Worm (Caenorhabditis elegans) whole organism, mixed stage, embryonic: Measurements from ENCODE around the gene bgnt-1.5.

Source experiments
- blmp-1 ChIP-seq: fragments of 150-350 bp; optimal IDR thresholded peaks from 2 replicates; lab custom pipeline; 2014; ENCODE audit warnings: missing biosample characterization, missing genetic modification characterization
- ceh-43 ChIP-seq: fragments of 200-800 bp; sonication (Bioruptor generic); optimal IDR thresholded peaks from 2 replicates; lab custom pipeline; 2018; ENCODE audit warnings: mild to moderate bottlenecking, missing genetic modification characterization, moderate library complexity, missing compliant biosample characterization
- ces-1 ChIP-seq: fragments of 150-350 bp; optimal IDR thresholded peaks from 2 replicates; lab custom pipeline; 2014; ENCODE audit warnings: missing biosample characterization, missing genetic modification reagents, missing genetic modification characterization
- drap-1 ChIP-seq: fragments of 200-800 bp; sonication (Bioruptor generic); optimal IDR thresholded peaks from 3 replicates; lab custom pipeline; 2018; ENCODE audit warnings: mild to moderate bottlenecking, missing genetic modification characterization, missing compliant biosample characterization
- elt-1 ChIP-seq: sonication (generic microtip); optimal IDR thresholded peaks from 2 replicates; lab custom pipeline; 2017; ENCODE audit warnings: missing genetic modification characterization, mild to moderate bottlenecking, missing compliant biosample characterization, antibody characterized with exemption, moderate library complexity, borderline replicate concordance; ENCODE audit not compliant: insufficient read depth
- elt-3 ChIP-seq: fragments of 150-350 bp; optimal IDR thresholded peaks from 2 replicates; lab custom pipeline; 2014; ENCODE audit warnings: missing biosample characterization, missing genetic modification characterization
- flh-1 ChIP-seq: fragments of 200-800 bp; sonication (Bioruptor generic); optimal IDR thresholded peaks from 2 replicates; lab custom pipeline; 2018; ENCODE audit warnings: mild to moderate bottlenecking, missing genetic modification characterization, moderate library complexity, missing compliant biosample characterization
- ham-2 ChIP-seq: fragments of 200-800 bp; sonication (Bioruptor generic); optimal IDR thresholded peaks from 2 replicates; lab custom pipeline; 2018; ENCODE audit warnings: mild to moderate bottlenecking, missing genetic modification characterization, missing compliant biosample characterization
- hlh-1 ChIP-seq: fragments of 150-350 bp; optimal IDR thresholded peaks from 2 replicates; lab custom pipeline; 2014; ENCODE audit warnings: missing biosample characterization, missing genetic modification reagents, missing genetic modification characterization
- lin-13 ChIP-seq: fragments of 150-350 bp; optimal IDR thresholded peaks from 2 replicates; lab custom pipeline; 2014; ENCODE audit warnings: missing biosample characterization, missing genetic modification characterization
- lin-32 ChIP-seq: fragments of 200-800 bp; sonication (Bioruptor generic); optimal IDR thresholded peaks from 2 replicates; lab custom pipeline; 2018; ENCODE audit warnings: mild to moderate bottlenecking, missing genetic modification characterization, missing compliant biosample characterization
- mep-1 ChIP-seq: fragments of 150-350 bp; optimal IDR thresholded peaks from 2 replicates; lab custom pipeline; 2017; ENCODE audit warnings: missing biosample characterization, missing genetic modification reagents, missing genetic modification characterization, inconsistent platforms
- mls-2 ChIP-seq: sonication (generic microtip); optimal IDR thresholded peaks from 2 replicates; lab custom pipeline; 2016; ENCODE audit warnings: mild to moderate bottlenecking, missing genetic modification characterization, moderate library complexity, missing compliant biosample characterization
- nhr-12 ChIP-seq: fragments of 150-350 bp; optimal IDR thresholded peaks from 2 replicates; lab custom pipeline; 2014; ENCODE audit warnings: missing biosample characterization, missing genetic modification characterization
- nhr-2 ChIP-seq: fragments of 150-350 bp; optimal IDR thresholded peaks from 2 replicates; lab custom pipeline; 2014; ENCODE audit warnings: missing biosample characterization, missing genetic modification characterization
- nhr-237 ChIP-seq: fragments of 150-350 bp; optimal IDR thresholded peaks from 2 replicates; lab custom pipeline; 2014; ENCODE audit warnings: missing biosample characterization, missing genetic modification characterization
- nhr-28 ChIP-seq: fragments of 150-350 bp; optimal IDR thresholded peaks from 2 replicates; lab custom pipeline; 2014; ENCODE audit warnings: missing biosample characterization, missing genetic modification characterization
- nhr-76 ChIP-seq: sonication (generic microtip); optimal IDR thresholded peaks from 2 replicates; lab custom pipeline; 2017; ENCODE audit warnings: missing biosample characterization, missing genetic modification characterization
- pha-4 ChIP-seq: fragments of 150-350 bp; optimal IDR thresholded peaks from 2 replicates; lab custom pipeline; 2018; ENCODE audit warnings: missing biosample characterization, missing genetic modification reagents, missing genetic modification characterization
- sem-2 ChIP-seq: fragments of 200-800 bp; sonication (Bioruptor generic); optimal IDR thresholded peaks from 2 replicates; lab custom pipeline; 2018; ENCODE audit warnings: mild to moderate bottlenecking, missing genetic modification characterization, missing compliant biosample characterization
- snpc-4 ChIP-seq: fragments of 150-350 bp; optimal IDR thresholded peaks from 2 replicates; lab custom pipeline; 2014; ENCODE audit warnings: missing biosample characterization, missing genetic modification characterization
- sptf-1 ChIP-seq: sonication (generic microtip); optimal IDR thresholded peaks from 2 replicates; lab custom pipeline; 2017; ENCODE audit warnings: mild to moderate bottlenecking, missing genetic modification characterization, moderate library complexity, missing compliant biosample characterization
- tbx-8 ChIP-seq: fragments of 200-800 bp; sonication (Bioruptor generic); optimal IDR thresholded peaks from 2 replicates; lab custom pipeline; 2018; ENCODE audit warnings: mild to moderate bottlenecking, missing genetic modification characterization, moderate library complexity, missing compliant biosample characterization
- unc-120 ChIP-seq: sonication (generic microtip); optimal IDR thresholded peaks from 2 replicates; lab custom pipeline; 2017; ENCODE audit warnings: missing genetic modification characterization, missing compliant biosample characterization; ENCODE audit not compliant: poor library complexity, severe bottlenecking
- unc-39 ChIP-seq: fragments of 150-350 bp; optimal IDR thresholded peaks from 2 replicates; lab custom pipeline; 2014; ENCODE audit warnings: missing biosample characterization, missing genetic modification characterization
- unc-62 ChIP-seq: fragments of 150-350 bp; optimal IDR thresholded peaks from 2 replicates; lab custom pipeline; 2014; ENCODE audit warnings: missing biosample characterization, missing genetic modification reagents, missing genetic modification characterization
- zip-8 ChIP-seq: fragments of 150-350 bp; optimal IDR thresholded peaks from 2 replicates; lab custom pipeline; 2014; ENCODE audit warnings: missing biosample characterization, missing genetic modification characterization
- ztf-11 ChIP-seq: fragments of 150-350 bp; optimal IDR thresholded peaks from 2 replicates; lab custom pipeline; 2014; ENCODE audit warnings: missing biosample characterization, missing genetic modification characterization

bgnt-1.5 gene

ce11 chrX:13200312-13200711, 31.8 kb downstream of the bgnt-1.5 start:
- no peak for TF ChIP-seq elt-3 (tag; lab: Kevin White, UChicago)
- no peak for TF ChIP-seq zip-8 (tag; lab: Kevin White, UChicago)
- TF ChIP-seq ham-2 (GFP tag; lab: Kevin White, UChicago): no peak
- no peak for TF ChIP-seq hlh-1 (tag; lab: Kevin White, UChicago)
- TF ChIP-seq nhr-76: no peak
- no peak for TF ChIP-seq ztf-11 (tag; lab: Kevin White, UChicago)
- TF ChIP-seq tbx-8 (GFP tag; lab: Kevin White, UChicago): no peak
- TF ChIP-seq sptf-1 (tag; lab: Kevin White, UChicago): no peak
- no peak for TF ChIP-seq lin-13 (tag; lab: Kevin White, UChicago)
- TF ChIP-seq nhr-12 (tag; lab: Kevin White, UChicago): no peak
- TF ChIP-seq mep-1 (tag; lab: Kevin White, UChicago): no peak

- TF ChIP-seq elt-1 (tag; lab: Kevin White, UChicago) (no peak), nhr-2 (no peak), blmp-1 (no peak), ces-1 (GFP tag; lab: Kevin White, UChicago) (peak; percentile 79), ztf-11 (tag; lab: Kevin White, UChicago) (no peak), lin-32 (GFP tag; lab: Kevin White, UChicago) (no peak)
These were observed 34.0 kb downstream of the bgnt-1.5 start for ce11 chrX:13198134-13198533.

ce11 chrX:13190912-13191311, 41.2 kb downstream of the bgnt-1.5 start, which contains the start of gene gpa-6:
TSS of gene gpa-6 (plus strand) at chrX:13191212.
- TF ChIP-seq sem-2 (GFP tag; lab: Kevin White, UChicago): no peak
- TF ChIP-seq nhr-2: no peak
- no peak for TF ChIP-seq unc-120 (tag; lab: Kevin White, UChicago)
- no peak for TF ChIP-seq lin-13 (tag; lab: Kevin White, UChicago)
- no peak for TF ChIP-seq mls-2 (tag; lab: Kevin White, UChicago)
- TF ChIP-seq blmp-1: no peak
- no peak for TF ChIP-seq sptf-1 (tag; lab: Kevin White, UChicago)
- TF ChIP-seq ceh-43: no peak
- no peak for TF ChIP-seq zip-8 (tag; lab: Kevin White, UChicago)
- TF ChIP-seq nhr-237: no peak
- no peak for TF ChIP-seq elt-1 (tag; lab: Kevin White, UChicago)
- TF ChIP-seq flh-1 (GFP tag; lab: Kevin White, UChicago): no peak
- TF ChIP-seq drap-1 (GFP tag; lab: Kevin White, UChicago): no peak
- no peak for TF ChIP-seq unc-39 (tag; lab: Kevin White, UChicago)
- no peak for TF ChIP-seq mep-1 (tag; lab: Kevin White, UChicago)
- no peak for TF ChIP-seq lin-32 (GFP tag; lab: Kevin White, UChicago)
- TF ChIP-seq, all 35 proteins: peak for 0

ce11 chrX:13189861-13190260, 42.3 kb downstream of the bgnt-1.5 start, which contains the start of gene cwp-5:
TSS of gene cwp-5 (minus strand) at chrX:13189961.
- TF ChIP-seq tbx-8 (GFP tag; lab: Kevin White, UChicago) (no peak), elt-3 (tag; lab: Kevin White, UChicago) (no peak), sptf-1 (tag; lab: Kevin White, UChicago) (no peak), snpc-4 (tag; lab: Kevin White, UChicago) (no peak), nhr-2 (no peak), flh-1 (GFP tag; lab: Kevin White, UChicago) (no peak), unc-62 (GFP tag; lab: Kevin White, UChicago) (no peak), unc-39 (tag; lab: Kevin White, UChicago) (no peak), nhr-12 (tag; lab: Kevin White, UChicago) (no peak), ceh-43 (no peak), ztf-11 (tag; lab: Kevin White, UChicago) (no peak), sem-2 (GFP tag; lab: Kevin White, UChicago) (no peak)

ce11 chrX:13182012-13182411, 50.1 kb downstream of the bgnt-1.5 start:
- TF ChIP-seq snpc-4 (tag; lab: Kevin White, UChicago): no peak
- no peak for TF ChIP-seq lin-32 (GFP tag; lab: Kevin White, UChicago)
- TF ChIP-seq unc-120 (tag; lab: Kevin White, UChicago): no peak
- TF ChIP-seq sem-2 (GFP tag; lab: Kevin White, UChicago): no peak
- no peak for TF ChIP-seq nhr-237
- TF ChIP-seq flh-1 (GFP tag; lab: Kevin White, UChicago): no peak
- TF ChIP-seq nhr-28 (tag; lab: Kevin White, UChicago): no peak
- no peak for TF ChIP-seq ztf-11 (tag; lab: Kevin White, UChicago)
- no peak for TF ChIP-seq mls-2 (tag; lab: Kevin White, UChicago)
- TF ChIP-seq ces-1 (GFP tag; lab: Kevin White, UChicago): no peak
- no peak for TF ChIP-seq pha-4
- no peak for TF ChIP-seq tbx-8 (GFP tag; lab: Kevin White, UChicago)
- TF ChIP-seq nhr-12 (tag; lab: Kevin White, UChicago): no peak
- TF ChIP-seq elt-3 (tag; lab: Kevin White, UChicago): no peak
- TF ChIP-seq ceh-43: no peak
- no peak for TF ChIP-seq nhr-76
